Fruit fly (Drosophila melanogaster): ENCODE data around the gene MICAL-like.

- TF ChIP-seq Sin3A (optimal IDR thresholded peaks at IDR 0.05), result no peak
- TF ChIP-seq insv (optimal IDR thresholded peaks at IDR 0.05), result no peak
Measured at dm6 chr3L:13015823-13016465, 812 bp upstream of the MICAL-like start, which contains the start of gene CG11267.

Measured in Kc167 (cell line).